Worm (Caenorhabditis elegans): ENCODE data around the gene Y56A3A.31.

DNA sequence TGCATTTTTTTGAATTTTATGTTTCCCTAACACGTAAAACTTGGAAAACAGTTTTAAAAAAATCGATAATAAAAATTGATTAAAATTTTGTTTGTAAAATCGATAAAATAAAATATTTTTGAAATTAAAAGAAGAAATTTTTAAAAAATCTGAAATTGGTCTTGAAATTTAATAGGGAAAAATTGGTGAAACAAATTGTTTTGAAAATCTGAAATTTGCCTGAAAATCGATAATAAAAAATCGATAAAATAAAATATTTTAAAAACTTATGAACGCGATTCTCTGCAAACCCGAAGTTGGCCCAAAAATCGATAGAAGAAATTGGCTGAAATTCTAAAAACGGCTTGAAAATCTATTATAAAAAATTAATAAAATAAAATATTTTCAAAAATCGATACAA lies 39.4 kb downstream of the Y56A3A.31 start:
- TF ChIP-seq fkh-10 (GFP tag; optimal IDR thresholded peaks at IDR 0.05) (no peak), ama-1 (optimal IDR thresholded peaks at IDR 0.05) (no peak), elt-1 (tag; optimal IDR thresholded peaks at IDR 0.05) (no peak), nhr-237 (tag; optimal IDR thresholded peaks at IDR 0.05) (no peak), unc-62 (GFP tag; optimal IDR thresholded peaks at IDR 0.05) (no peak), snpc-4 (tag; optimal IDR thresholded peaks at IDR 0.05) (no peak), unc-39 (tag; optimal IDR thresholded peaks at IDR 0.05) (no peak), egl-27 (tag; optimal IDR thresholded peaks at IDR 0.05) (no peak)

Data from whole organism, L3 larva.